Worm (Caenorhabditis elegans): ENCODE data around the gene C55A6.12.

The C55A6.12 gene

DNA sequence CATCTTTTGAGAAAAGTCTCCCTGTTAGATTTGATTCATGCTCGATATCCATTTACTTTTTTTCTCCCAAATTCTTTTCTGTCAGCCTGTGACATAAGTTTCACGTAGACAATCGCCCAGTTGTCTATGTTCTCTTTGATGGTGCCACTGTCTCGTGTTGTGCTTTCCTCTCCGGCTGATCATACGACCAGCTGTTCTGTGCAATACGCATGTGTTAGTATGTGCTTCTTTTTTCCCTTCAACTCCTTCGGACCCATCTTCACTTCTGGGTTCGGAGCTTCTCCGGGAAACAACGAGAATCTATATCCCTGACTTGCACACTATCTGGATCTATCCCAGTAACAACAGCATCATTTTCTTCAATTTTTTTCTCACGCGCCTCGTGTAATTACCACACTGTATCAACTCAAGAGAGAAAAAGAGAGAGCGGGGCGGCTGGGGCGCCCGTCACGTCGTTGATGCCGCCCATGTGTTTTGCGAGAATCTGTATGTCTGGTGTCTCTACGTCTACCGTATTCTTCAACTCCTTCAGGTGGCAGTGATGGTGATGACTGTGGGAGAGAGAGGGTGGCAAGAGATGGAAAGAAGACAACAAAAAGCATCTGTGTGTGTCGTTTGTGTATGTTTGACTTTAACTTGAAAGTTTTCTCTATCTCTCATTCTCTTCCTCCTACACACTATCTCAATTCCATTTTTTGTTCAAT, 29.1 kb upstream of the C55A6.12 start (continued):
- TF ChIP-seq nhr-71 (tag; optimal IDR thresholded peaks at IDR 0.05) (peak; percentile 97), swsn-7 (tag; optimal IDR thresholded peaks at IDR 0.05) (peak; percentile 81), pag-3 (tag; optimal IDR thresholded peaks at IDR 0.05; ENCODE audit: borderline replicate concordance, insufficient read depth) (peak; percentile 38), hlh-17 (GFP tag; optimal IDR thresholded peaks at IDR 0.05; ENCODE audit: borderline replicate concordance) (no peak), ces-1 (GFP tag; optimal IDR thresholded peaks at IDR 0.05) (no peak), unc-30 (tag; optimal IDR thresholded peaks at IDR 0.05) (no peak), grh-1 (GFP tag; IDR thresholded peaks at IDR 0.05) (peak; percentile 77), aha-1 (tag; optimal IDR thresholded peaks at IDR 0.05) (no peak), efl-3 (GFP tag; optimal IDR thresholded peaks at IDR 0.05) (no peak), nhr-90 (tag; optimal IDR thresholded peaks at IDR 0.05; ENCODE audit: poor library complexity) (peak; percentile 88), ceh-8 (GFP tag; optimal IDR thresholded peaks at IDR 0.05) (no peak), isw-1 (GFP tag; IDR thresholded peaks at IDR 0.05) (no peak; the same call in 1 of the 2 replicates), dsc-1 (tag; optimal IDR thresholded peaks at IDR 0.05) (peak; percentile 97), nhr-77 (tag; optimal IDR thresholded peaks at IDR 0.05) (peak; percentile 79), zag-1 (tag; optimal IDR thresholded peaks at IDR 0.05) (no peak)

- TF ChIP-seq rnt-1 (tag; optimal IDR thresholded peaks at IDR 0.05) (peak; percentile 42), fkh-8 (tag; optimal IDR thresholded peaks at IDR 0.05) (no peak), egl-27 (tag; optimal IDR thresholded peaks at IDR 0.05) (peak in 1 of 2 experiments; percentile 12), grh-1 (GFP tag; IDR thresholded peaks at IDR 0.05) (peak; percentile 87), zag-1 (tag; optimal IDR thresholded peaks at IDR 0.05) (no peak), pqm-1 (tag; optimal IDR thresholded peaks at IDR 0.05) (no peak), nhr-84 (tag; optimal IDR thresholded peaks at IDR 0.05) (no peak), fos-1 (tag; optimal IDR thresholded peaks at IDR 0.05) (peak; percentile 45), elt-2 (tag; optimal IDR thresholded peaks at IDR 0.05) (no peak), nhr-90 (tag; optimal IDR thresholded peaks at IDR 0.05; ENCODE audit: poor library complexity) (peak; percentile 76), lsy-2 (tag; optimal IDR thresholded peaks at IDR 0.05) (peak; percentile 56 to 84), hlh-17 (GFP tag; optimal IDR thresholded peaks at IDR 0.05; ENCODE audit: borderline replicate concordance) (no peak), C34B4.2 (tag; optimal IDR thresholded peaks at IDR 0.05) (no peak), lin-14 (GFP tag; optimal IDR thresholded peaks at IDR 0.05) (peak; percentile 94), ceh-63 (GFP tag; optimal IDR thresholded peaks at IDR 0.05) (no peak), elt-3 (tag; optimal IDR thresholded peaks at IDR 0.05) (peak in 5 of 6 experiments; percentile 58 to 92 (median 89)), nhr-28 (tag; optimal IDR thresholded peaks at IDR 0.05) (no peak), ceh-90 (tag; optimal IDR thresholded peaks at IDR 0.05) (no peak), nhr-76 (tag; optimal IDR thresholded peaks at IDR 0.05) (no peak), mdl-1 (tag; optimal IDR thresholded peaks at IDR 0.05) (peak in 1 of 2 experiments; percentile 69), C04F5.9 (tag; optimal IDR thresholded peaks at IDR 0.05) (no peak), xbp-1 (tag; optimal IDR thresholded peaks at IDR 0.05) (peak; percentile 8), alr-1 (tag; optimal IDR thresholded peaks at IDR 0.05; ENCODE audit: borderline replicate concordance) (no peak), lin-35 (GFP tag; optimal IDR thresholded peaks at IDR 0.05) (peak in 1 of 2 experiments; percentile 72), unc-86 (tag; optimal IDR thresholded peaks at IDR 0.05) (no peak), ceh-88 (GFP tag; IDR thresholded peaks at IDR 0.05) (peak; percentile 29; the same call in 1 of the 2 replicates), ceh-8 (GFP tag; optimal IDR thresholded peaks at IDR 0.05) (no peak), nhr-19 (GFP tag; conservative IDR thresholded peaks at IDR 0.05) (peak; percentile 41; the same call in 1 of the 2 replicates), ztf-11 (tag; optimal IDR thresholded peaks at IDR 0.05) (no peak), efl-3 (GFP tag; optimal IDR thresholded peaks at IDR 0.05) (no peak), nhr-11 (tag; optimal IDR thresholded peaks at IDR 0.05) (no peak), nhr-237 (tag; optimal IDR thresholded peaks at IDR 0.05) (no peak), blmp-1 (tag; optimal IDR thresholded peaks at IDR 0.05) (peak; percentile 99), aly-2 (tag; optimal IDR thresholded peaks at IDR 0.05) (no peak), dpl-1 (GFP tag; optimal IDR thresholded peaks at IDR 0.05) (peak in 2 of 3 experiments; percentile 22 to 36), unc-130 (tag; optimal IDR thresholded peaks at IDR 0.05) (peak; percentile 84), ztf-4 (tag; optimal IDR thresholded peaks at IDR 0.05) (no peak), ceh-82 (tag; optimal IDR thresholded peaks at IDR 0.05) (peak in 1 of 3 experiments; percentile 23), lin-15B (tag; optimal IDR thresholded peaks at IDR 0.05) (no peak), nhr-77 (tag; optimal IDR thresholded peaks at IDR 0.05) (no peak)
Measured at ce11 chrV:11531100-11531499, 28.2 kb upstream of the C55A6.12 start.
